Fruit fly (Drosophila melanogaster) whole organism, wandering third instar larva: ENCODE data around the gene CG34149.

Source experiments
- Abd-B ChIP-seq: fragments of >200 bp; optimal IDR thresholded peaks from 2 replicates; lab custom pipeline; 2017; ENCODE audit warnings: missing biosample characterization, missing genetic modification characterization
- CG32264 ChIP-seq: fragments of 200-800 bp; sonication (Bioruptor generic); optimal IDR thresholded peaks from 2 replicates; lab custom pipeline; 2016; ENCODE audit warnings: missing biosample characterization, missing genetic modification characterization
- CG9705 ChIP-seq: fragments of 200-800 bp; sonication (Bioruptor generic); optimal IDR thresholded peaks from 2 replicates; lab custom pipeline; 2018; ENCODE audit warnings: missing biosample characterization, mild to moderate bottlenecking, missing genetic modification characterization
- CrebA ChIP-seq: fragments of 200-800 bp; sonication (Bioruptor generic); optimal IDR thresholded peaks from 2 replicates; lab custom pipeline; 2016; ENCODE audit warnings: missing biosample characterization, mild to moderate bottlenecking, missing genetic modification characterization, borderline replicate concordance
- Dfd ChIP-seq: fragments of >200 bp; optimal IDR thresholded peaks from 2 replicates; lab custom pipeline; 2017; ENCODE audit warnings: missing biosample characterization, missing genetic modification characterization
- Dif ChIP-seq: fragments of 200-275, 200-300 bp; sonication (Bioruptor generic); optimal IDR thresholded peaks from 2 replicates; lab custom pipeline; 2018; ENCODE audit warnings: missing biosample characterization, missing genetic modification characterization; ENCODE audit not compliant: partially characterized antibody
- GATAd ChIP-seq: sonication (Bioruptor generic); optimal IDR thresholded peaks from 2 replicates; lab custom pipeline; 2016; ENCODE audit warnings: missing biosample characterization, missing genetic modification characterization
- HLH106 ChIP-seq: fragments of 200-800 bp; optimal IDR thresholded peaks from 3 replicates; lab custom pipeline; 2019; ENCODE audit warnings: missing biosample characterization, mild to moderate bottlenecking, missing genetic modification characterization, moderate library complexity
- Hnf4 ChIP-seq: fragments of 200-800 bp; sonication (Bioruptor generic); optimal IDR thresholded peaks from 2 replicates; lab custom pipeline; 2016; ENCODE audit warnings: missing biosample characterization, mild to moderate bottlenecking, missing genetic modification characterization
- Hr78 ChIP-seq: fragments of >200 bp; optimal IDR thresholded peaks from 2 replicates; lab custom pipeline; 2017; ENCODE audit warnings: missing biosample characterization, missing genetic modification characterization
- Hr83 ChIP-seq: fragments of 200-300 bp; sonication (Bioruptor generic); optimal IDR thresholded peaks from 2 replicates; lab custom pipeline; 2016; ENCODE audit warnings: missing biosample characterization, mild to moderate bottlenecking, missing genetic modification characterization, moderate library complexity; ENCODE audit not compliant: poor library complexity, severe bottlenecking
- Jra ChIP-seq: sonication (Bioruptor generic); optimal IDR thresholded peaks from 2 replicates; lab custom pipeline; 2016; ENCODE audit warnings: missing biosample characterization, missing genetic modification characterization
- Mio ChIP-seq: sonication (Bioruptor generic); optimal IDR thresholded peaks from 2 replicates; lab custom pipeline; 2016; ENCODE audit warnings: missing biosample characterization, missing genetic modification characterization
- Myc ChIP-seq: fragments of >200 bp; optimal IDR thresholded peaks from 2 replicates; lab custom pipeline; 2017
- N ChIP-seq: fragments of >200 bp; optimal IDR thresholded peaks from 2 replicates; lab custom pipeline; 2018; ENCODE audit warnings: missing biosample characterization, missing external identifiers, missing genetic modification characterization
- OdsH ChIP-seq: fragments of 200-800 bp; sonication (Bioruptor generic); optimal IDR thresholded peaks from 2 replicates; lab custom pipeline; 2016; ENCODE audit warnings: missing biosample characterization, mild to moderate bottlenecking, missing genetic modification characterization
- Rel ChIP-seq, 2 experiments: fragments of 200-800 bp; sonication (Bioruptor generic) in 1 of 2; optimal IDR thresholded peaks; 2 replicates in 1 of 2; 3 replicates in 1 of 2; lab custom pipeline; 2016 to 2019; ENCODE audit warnings: mild to moderate bottlenecking in 2 of 2, missing biosample characterization in 2 of 2, missing genetic modification characterization in 2 of 2, moderate library complexity in 1 of 2
- Sp1 ChIP-seq: fragments of 200-800 bp; sonication (Bioruptor generic); optimal IDR thresholded peaks from 3 replicates; lab custom pipeline; 2019; ENCODE audit warnings: missing biosample characterization, mild to moderate bottlenecking, missing genetic modification characterization, moderate library complexity
- Vsx2 ChIP-seq: fragments of 200-300, 225-300 bp; sonication (Bioruptor generic); optimal IDR thresholded peaks from 2 replicates; lab custom pipeline; 2018; ENCODE audit warnings: missing biosample characterization, missing genetic modification characterization; ENCODE audit not compliant: partially characterized antibody
- br ChIP-seq: fragments of 200-800 bp; sonication (Bioruptor generic); optimal IDR thresholded peaks from 2 replicates; lab custom pipeline; 2016; ENCODE audit warnings: missing biosample characterization, missing genetic modification characterization
- brk ChIP-seq: fragments of 200-800 bp; sonication (Bioruptor generic); optimal IDR thresholded peaks from 2 replicates; lab custom pipeline; 2016; ENCODE audit warnings: missing biosample characterization, mild to moderate bottlenecking, missing genetic modification characterization
- dl ChIP-seq, 2 experiments: fragments of 175-275, 200-275 bp in 1 of 2; fragments of 200-275 bp in 1 of 2; sonication (Bioruptor generic); optimal IDR thresholded peaks; lab custom pipeline; 2018; ENCODE audit warnings: mild to moderate bottlenecking in 2 of 2, missing biosample characterization in 2 of 2, missing genetic modification characterization in 2 of 2, moderate library complexity in 2 of 2; ENCODE audit not compliant: partially characterized antibody in 2 of 2, insufficient read depth in 1 of 2
- dmrt93B ChIP-seq: fragments of 200-800 bp; sonication (Bioruptor generic); optimal IDR thresholded peaks from 2 replicates; lab custom pipeline; 2018; ENCODE audit warnings: missing biosample characterization, mild to moderate bottlenecking, missing genetic modification characterization
- dsf ChIP-seq: sonication (Bioruptor generic); optimal IDR thresholded peaks from 2 replicates; lab custom pipeline; 2016; ENCODE audit warnings: missing biosample characterization, missing genetic modification characterization, borderline replicate concordance
- ey ChIP-seq: fragments of 200-800 bp; sonication (Bioruptor generic); optimal IDR thresholded peaks from 2 replicates; lab custom pipeline; 2016; ENCODE audit warnings: missing biosample characterization, missing genetic modification characterization
- foxo ChIP-seq, 2 experiments: fragments of 200-800 bp; sonication (Bioruptor generic); optimal IDR thresholded peaks; 2 replicates in 1 of 2; 3 replicates in 1 of 2; lab custom pipeline; 2016 to 2017; ENCODE audit warnings: missing biosample characterization in 2 of 2, missing genetic modification characterization in 2 of 2
- fru ChIP-seq: fragments of 200-800 bp; sonication (Bioruptor generic); optimal IDR thresholded peaks from 3 replicates; lab custom pipeline; 2016; ENCODE audit warnings: missing biosample characterization, mild to moderate bottlenecking, missing genetic modification characterization
- h ChIP-seq: fragments of 200-800 bp; sonication (Bioruptor generic); optimal IDR thresholded peaks from 3 replicates; lab custom pipeline; 2016; ENCODE audit warnings: missing biosample characterization, mild to moderate bottlenecking, missing genetic modification characterization
- jim ChIP-seq: fragments of 175-275, 200-325 bp; sonication (Bioruptor generic); optimal IDR thresholded peaks from 2 replicates; lab custom pipeline; 2016; ENCODE audit warnings: missing biosample characterization, mild to moderate bottlenecking, missing genetic modification characterization
- lola ChIP-seq: fragments of >200 bp; optimal IDR thresholded peaks from 2 replicates; lab custom pipeline; 2017; ENCODE audit warnings: missing biosample characterization, missing genetic modification characterization
- pan ChIP-seq: fragments of >200 bp; optimal IDR thresholded peaks from 2 replicates; lab custom pipeline; 2017
- psq ChIP-seq: fragments of 200-800 bp; sonication (Bioruptor generic); optimal IDR thresholded peaks from 3 replicates; lab custom pipeline; 2017; ENCODE audit warnings: missing biosample characterization, mild to moderate bottlenecking, missing genetic modification characterization, moderate library complexity
- rgr ChIP-seq: fragments of 200-800 bp; sonication (Bioruptor generic); optimal IDR thresholded peaks from 3 replicates; lab custom pipeline; 2016; ENCODE audit warnings: missing biosample characterization, mild to moderate bottlenecking, missing genetic modification characterization
- sage ChIP-seq: fragments of 200-800 bp; sonication (Bioruptor generic); optimal IDR thresholded peaks from 2 replicates; lab custom pipeline; 2016; ENCODE audit warnings: missing biosample characterization, mild to moderate bottlenecking, missing genetic modification characterization
- sv ChIP-seq: fragments of 200-800 bp; sonication (Bioruptor generic); optimal IDR thresholded peaks from 3 replicates; lab custom pipeline; 2016; ENCODE audit warnings: missing biosample characterization, missing genetic modification characterization
- tai ChIP-seq: sonication (Bioruptor generic); optimal IDR thresholded peaks from 2 replicates; lab custom pipeline; 2016; ENCODE audit warnings: missing biosample characterization, missing genetic modification characterization
- usp ChIP-seq: fragments of >200 bp; optimal IDR thresholded peaks from 2 replicates; lab custom pipeline; 2017; ENCODE audit warnings: missing biosample characterization, missing genetic modification characterization
- woc ChIP-seq: sonication (Bioruptor generic); optimal IDR thresholded peaks from 2 replicates; lab custom pipeline; 2016; ENCODE audit warnings: missing biosample characterization, mild to moderate bottlenecking, missing genetic modification characterization

The CG34149 gene

DNA sequence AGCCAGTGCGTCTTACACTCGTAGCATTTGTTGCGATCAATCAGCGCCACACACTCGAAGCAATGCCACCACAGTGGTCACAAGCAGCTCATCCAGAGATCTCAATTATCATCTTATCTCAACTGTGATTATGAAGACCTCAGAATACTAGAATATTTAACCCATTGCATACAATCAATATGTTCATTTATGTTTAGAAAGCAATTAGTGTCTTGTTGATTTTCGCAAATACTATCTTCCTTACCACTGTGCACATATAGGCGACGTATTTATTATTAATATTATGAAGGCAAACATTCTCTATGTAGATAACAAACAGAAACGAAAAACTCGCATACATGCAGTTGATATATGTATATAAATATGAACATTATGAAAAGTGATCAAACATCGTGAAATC lies 21.1 kb upstream of the CG34149 start:
- peak; percentile 85 for TF ChIP-seq brk (GFP tag; lab: Kevin White, UChicago)
- peak; percentile 60 for TF ChIP-seq sage (GFP tag; lab: Kevin White, UChicago)
- peak; percentile 27 for TF ChIP-seq woc (GFP tag; lab: Kevin White, UChicago)
- peak; percentile 47 for TF ChIP-seq sv (GFP tag; lab: Kevin White, UChicago)
- peak; percentile 50 for TF ChIP-seq Sp1 (GFP tag; lab: Kevin White, UChicago)
- peak; percentile 23 for TF ChIP-seq CG32264
- TF ChIP-seq tai (GFP tag; lab: Kevin White, UChicago): no peak
- TF ChIP-seq N (GFP tag; lab: Kevin White, UChicago): no peak
- TF ChIP-seq fru (GFP tag; lab: Kevin White, UChicago): peak; percentile 80
- no peak for TF ChIP-seq Dif (GFP tag; lab: Kevin White, UChicago)
- no peak for TF ChIP-seq Hr78 (GFP tag; lab: Kevin White, UChicago)
- no peak for TF ChIP-seq dsf (GFP tag; lab: Kevin White, UChicago)
- TF ChIP-seq dl (GFP tag; optimal IDR thresholded peaks at IDR 0.05; lab: Kevin White, UChicago; ENCODE audit: insufficient read depth in 1 of 2, partially characterized antibody in 2 of 2): no peak
- TF ChIP-seq dmrt93B: peak; percentile 15
- TF ChIP-seq Hnf4 (GFP tag; lab: Kevin White, UChicago): peak; percentile 77
- peak; percentile 79 for TF ChIP-seq br (GFP tag; lab: Kevin White, UChicago)
- peak; percentile 63 for TF ChIP-seq Mio (GFP tag; lab: Kevin White, UChicago)
- TF ChIP-seq jim (GFP tag; lab: Kevin White, UChicago): no peak
- TF ChIP-seq usp (GFP tag; lab: Kevin White, UChicago): no peak
- peak; percentile 72 for TF ChIP-seq psq (GFP tag; lab: Kevin White, UChicago)
- TF ChIP-seq CrebA (GFP tag; lab: Kevin White, UChicago): no peak
- TF ChIP-seq Hr83 (GFP tag; lab: Kevin White, UChicago): no peak
- TF ChIP-seq HLH106 (tag; lab: Kevin White, UChicago): peak; percentile 61
- no peak for TF ChIP-seq Vsx2
- TF ChIP-seq Dfd (GFP tag; lab: Kevin White, UChicago): no peak
- TF ChIP-seq foxo (GFP tag; optimal IDR thresholded peaks at IDR 0.05; lab: Kevin White, UChicago): peak in 1 of 2 experiments; percentile 85
- TF ChIP-seq h (GFP tag; lab: Kevin White, UChicago): peak; percentile 92
- TF ChIP-seq pan (lab: Kevin White, UChicago): no peak
- peak; percentile 92 for TF ChIP-seq OdsH (GFP tag; lab: Kevin White, UChicago)
- TF ChIP-seq CG9705 (GFP tag; lab: Kevin White, UChicago): no peak
- peak; percentile 89 for TF ChIP-seq ey
- no peak for TF ChIP-seq Myc (lab: Kevin White, UChicago)
- no peak for TF ChIP-seq lola (GFP tag; lab: Kevin White, UChicago)
- TF ChIP-seq GATAd (GFP tag; lab: Kevin White, UChicago): no peak
- peak; percentile 94 for TF ChIP-seq rgr (GFP tag; lab: Kevin White, UChicago)
- no peak for TF ChIP-seq Abd-B
- peak; percentile 68 for TF ChIP-seq Jra (GFP tag; lab: Kevin White, UChicago)
- TF ChIP-seq Rel (GFP tag; optimal IDR thresholded peaks at IDR 0.05; lab: Kevin White, UChicago): peak; percentile 46
- TF ChIP-seq Rel (tag; optimal IDR thresholded peaks at IDR 0.05; lab: Kevin White, UChicago): peak; percentile 24

DNA sequence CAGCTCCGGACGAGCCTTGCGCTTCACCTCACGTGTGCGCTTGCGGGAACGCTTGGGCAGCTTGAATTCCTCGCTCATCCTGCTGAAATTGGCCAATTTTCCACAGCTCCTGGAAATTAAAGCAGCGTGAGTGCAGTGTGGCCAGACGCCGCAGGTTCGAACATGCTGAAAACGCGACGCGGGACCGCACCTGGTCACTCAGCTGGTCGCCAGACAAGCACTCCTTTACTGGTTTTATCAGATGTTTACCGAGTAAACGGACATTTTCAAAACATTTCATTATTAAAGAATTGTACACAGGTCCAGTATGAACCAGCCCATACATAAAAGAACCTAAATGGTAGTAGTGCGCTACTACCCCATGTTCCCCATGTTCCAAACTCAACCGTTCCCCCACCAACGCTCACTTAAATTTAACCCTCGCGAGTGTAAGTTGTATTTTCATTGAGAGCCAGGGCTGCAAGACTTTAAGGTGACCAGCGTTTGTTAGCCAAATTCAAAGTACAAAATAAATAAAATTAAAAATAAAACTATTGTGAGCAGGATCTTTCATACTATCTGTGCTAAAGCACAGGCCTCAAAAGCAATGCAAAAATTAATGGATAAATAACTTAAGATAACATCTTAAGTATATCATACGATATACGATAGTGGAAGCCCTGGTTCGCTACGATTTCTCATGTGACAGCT lies 17.6 kb upstream of the CG34149 start, which contains the start of the genes JMJD6, CG7071 and Muted:
TSS of gene JMJD6 (minus strand) at position 154 of the 690 bp plus-strand sequence.
TSS of gene CG7071 (plus strand) at position 403 of the 690 bp plus-strand sequence.
TSS of gene Muted (plus strand) at position 403 of the 690 bp plus-strand sequence.
- TF ChIP-seq CrebA (GFP tag; lab: Kevin White, UChicago): no peak
- TF ChIP-seq Jra (GFP tag; lab: Kevin White, UChicago): peak; percentile 91
- TF ChIP-seq GATAd (GFP tag; lab: Kevin White, UChicago): no peak
- peak; percentile 94 for TF ChIP-seq brk (GFP tag; lab: Kevin White, UChicago)
- peak; percentile 75 for TF ChIP-seq woc (GFP tag; lab: Kevin White, UChicago)
- no peak for TF ChIP-seq Rel (GFP tag; optimal IDR thresholded peaks at IDR 0.05; lab: Kevin White, UChicago)
- peak; percentile 58 for TF ChIP-seq Rel (tag; optimal IDR thresholded peaks at IDR 0.05; lab: Kevin White, UChicago)
- peak; percentile 94 for TF ChIP-seq h (GFP tag; lab: Kevin White, UChicago)
- TF ChIP-seq fru (GFP tag; lab: Kevin White, UChicago): peak; percentile 91
- TF ChIP-seq Myc (lab: Kevin White, UChicago): peak; percentile 55
- peak; percentile 18 for TF ChIP-seq Mio (GFP tag; lab: Kevin White, UChicago)
- TF ChIP-seq dl (GFP tag; optimal IDR thresholded peaks at IDR 0.05; lab: Kevin White, UChicago; ENCODE audit: insufficient read depth in 1 of 2, partially characterized antibody in 2 of 2): no peak
- TF ChIP-seq jim (GFP tag; lab: Kevin White, UChicago): no peak
- TF ChIP-seq tai (GFP tag; lab: Kevin White, UChicago): no peak
- no peak for TF ChIP-seq N (GFP tag; lab: Kevin White, UChicago)
- peak; percentile 91 for TF ChIP-seq OdsH (GFP tag; lab: Kevin White, UChicago)
- peak; percentile 92 for TF ChIP-seq dsf (GFP tag; lab: Kevin White, UChicago)
- TF ChIP-seq ey: peak; percentile 92
- TF ChIP-seq sv (GFP tag; lab: Kevin White, UChicago): peak; percentile 91
- no peak for TF ChIP-seq pan (lab: Kevin White, UChicago)
- TF ChIP-seq sage (GFP tag; lab: Kevin White, UChicago): peak; percentile 71
- TF ChIP-seq CG9705 (GFP tag; lab: Kevin White, UChicago): peak; percentile 91
- TF ChIP-seq Hr83 (GFP tag; lab: Kevin White, UChicago): peak; percentile 68
- peak in 1 of 2 experiments; percentile 96 for TF ChIP-seq foxo (GFP tag; optimal IDR thresholded peaks at IDR 0.05; lab: Kevin White, UChicago)
- TF ChIP-seq dmrt93B: peak; percentile 77
- TF ChIP-seq psq (GFP tag; lab: Kevin White, UChicago): peak; percentile 84
- TF ChIP-seq CG32264: peak; percentile 64
- TF ChIP-seq Hr78 (GFP tag; lab: Kevin White, UChicago): no peak
- no peak for TF ChIP-seq lola (GFP tag; lab: Kevin White, UChicago)
- TF ChIP-seq Dfd (GFP tag; lab: Kevin White, UChicago): no peak
- TF ChIP-seq rgr (GFP tag; lab: Kevin White, UChicago): peak; percentile 92
- peak; percentile 87 for TF ChIP-seq HLH106 (tag; lab: Kevin White, UChicago)
- no peak for TF ChIP-seq Dif (GFP tag; lab: Kevin White, UChicago)
- peak; percentile 94 for TF ChIP-seq br (GFP tag; lab: Kevin White, UChicago)
- TF ChIP-seq Sp1 (GFP tag; lab: Kevin White, UChicago): peak; percentile 89
- TF ChIP-seq Vsx2: no peak
- no peak for TF ChIP-seq usp (GFP tag; lab: Kevin White, UChicago)
- no peak for TF ChIP-seq Abd-B
- TF ChIP-seq Hnf4 (GFP tag; lab: Kevin White, UChicago): peak; percentile 95
